Worm (Caenorhabditis elegans) whole organism, L3 larva: ENCODE data around the gene amt-1.

Experiments used
- R02D3.7 ChIP-seq: fragments of 150-350 bp; optimal IDR thresholded peaks from 2 replicates; lab custom pipeline; 2014; ENCODE audit warnings: missing biosample characterization, missing genetic modification characterization
- ceh-9 ChIP-seq: sonication (generic microtip); optimal IDR thresholded peaks from 2 replicates; lab custom pipeline; 2018; ENCODE audit warnings: missing biosample characterization, missing genetic modification characterization
- egl-5 ChIP-seq: fragments of 150-350 bp; optimal IDR thresholded peaks from 2 replicates; lab custom pipeline; 2017; ENCODE audit warnings: missing biosample characterization, missing genetic modification reagents, missing genetic modification characterization, inconsistent platforms
- fkh-10 ChIP-seq: sonication (generic microtip); optimal IDR thresholded peaks from 2 replicates; lab custom pipeline; 2017; ENCODE audit warnings: missing biosample characterization, missing genetic modification reagents, missing genetic modification characterization
- nhr-25 ChIP-seq: sonication (generic microtip); optimal IDR thresholded peaks from 2 replicates; lab custom pipeline; 2017; ENCODE audit warnings: missing biosample characterization, missing genetic modification characterization
- nhr-76 ChIP-seq: fragments of 150-350 bp; sonication (generic microtip); optimal IDR thresholded peaks from 5 replicates; lab custom pipeline; 2014; ENCODE audit warnings: missing biosample characterization, missing genetic modification characterization
- nhr-77 ChIP-seq: fragments of 150-350 bp; optimal IDR thresholded peaks from 2 replicates; lab custom pipeline; 2014; ENCODE audit warnings: missing biosample characterization, missing genetic modification characterization
- pqm-1 ChIP-seq: fragments of 150-350 bp; optimal IDR thresholded peaks from 2 replicates; lab custom pipeline; 2017; ENCODE audit warnings: missing biosample characterization, missing genetic modification characterization, inconsistent platforms
- tbx-2 ChIP-seq: sonication (generic microtip); optimal IDR thresholded peaks from 2 replicates; lab custom pipeline; 2016; ENCODE audit warnings: mild to moderate bottlenecking, missing genetic modification characterization, missing compliant biosample characterization
- zag-1 ChIP-seq: fragments of 150-350 bp; optimal IDR thresholded peaks from 2 replicates; lab custom pipeline; 2014; ENCODE audit warnings: missing biosample characterization, missing genetic modification characterization
- ztf-4 ChIP-seq: fragments of 150-350 bp; optimal IDR thresholded peaks from 2 replicates; lab custom pipeline; 2014; ENCODE audit warnings: missing biosample characterization, missing genetic modification characterization

ce11 chrX:4523315-4523714 is 47.9 kb upstream of the amt-1 start:
- TF ChIP-seq R02D3.7, result no peak
- no peak for TF ChIP-seq nhr-77 (tag; lab: Kevin White, UChicago)
- no peak for TF ChIP-seq pqm-1
- TF ChIP-seq egl-5 (tag; lab: Kevin White, UChicago), result no peak
- no peak for TF ChIP-seq ceh-9
- no peak for TF ChIP-seq nhr-25 (tag; lab: Kevin White, UChicago)
- no peak for TF ChIP-seq fkh-10 (GFP tag; lab: Kevin White, UChicago)
- TF ChIP-seq ztf-4 (tag; lab: Kevin White, UChicago), result no peak
- no peak for TF ChIP-seq nhr-76 (tag; lab: Kevin White, UChicago)
- TF ChIP-seq zag-1, result no peak
- no peak for TF ChIP-seq tbx-2 (tag; lab: Kevin White, UChicago)
